Fruit fly (Drosophila melanogaster) whole organism, wandering third instar larva: ENCODE measurements around the gene Dbx.

Experiments
- Mio ChIP-seq: sonication (Bioruptor generic); optimal IDR thresholded peaks from 2 replicates; lab custom pipeline; 2016; ENCODE audit warnings: missing biosample characterization, missing genetic modification characterization
- dsf ChIP-seq: sonication (Bioruptor generic); optimal IDR thresholded peaks from 2 replicates; lab custom pipeline; 2016; ENCODE audit warnings: missing biosample characterization, missing genetic modification characterization, borderline replicate concordance

dm6 chr3L:1920051-1920450 is 1.1 kb upstream of the Dbx start:
- no peak for TF ChIP-seq Mio (GFP tag; lab: Kevin White, UChicago)
- TF ChIP-seq dsf, result no peak
